Fruit fly (Drosophila melanogaster): ENCODE data around the gene msopa.

msopa gene

DNA sequence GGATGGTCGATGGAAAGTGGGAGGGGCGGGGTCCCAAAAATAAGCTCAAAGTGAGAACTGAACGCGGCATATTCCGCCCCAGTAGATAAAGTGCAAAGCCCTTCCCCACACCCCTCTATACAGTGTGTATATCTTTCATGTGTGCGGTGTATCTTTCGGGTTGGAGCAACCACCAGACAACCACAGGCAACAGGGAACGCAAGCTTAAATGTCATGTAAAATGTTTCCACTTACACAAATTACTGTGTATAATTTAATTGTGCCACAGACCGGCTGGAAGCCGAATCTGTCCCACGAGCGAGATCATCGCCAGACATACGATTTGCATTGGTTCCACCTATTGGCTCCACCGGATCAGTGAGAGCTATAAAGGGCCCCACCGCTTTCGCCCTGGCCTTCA is at the start of gene msopa:
Gene msopa, plus strand, starts transcription at position 301 of the 400 bp plus-strand sequence.
- TF ChIP-seq h (GFP tag; optimal IDR thresholded peaks at IDR 0.05) = no peak
- no peak for TF ChIP-seq Myc (optimal IDR thresholded peaks at IDR 0.05)
- TF ChIP-seq dsf (GFP tag; optimal IDR thresholded peaks at IDR 0.05; ENCODE audit: borderline replicate concordance) = no peak
- no peak for TF ChIP-seq lola (GFP tag; optimal IDR thresholded peaks at IDR 0.05)
- no peak for TF ChIP-seq Hnf4 (GFP tag; optimal IDR thresholded peaks at IDR 0.05)
- TF ChIP-seq dmrt93B (GFP tag; optimal IDR thresholded peaks at IDR 0.05) = no peak
- no peak for TF ChIP-seq tai (GFP tag; optimal IDR thresholded peaks at IDR 0.05)
- no peak for TF ChIP-seq dl (GFP tag; optimal IDR thresholded peaks at IDR 0.05; ENCODE audit: insufficient read depth in 1 of 2, partially characterized antibody in 2 of 2)
- no peak for TF ChIP-seq N (GFP tag; optimal IDR thresholded peaks at IDR 0.05)

DNA sequence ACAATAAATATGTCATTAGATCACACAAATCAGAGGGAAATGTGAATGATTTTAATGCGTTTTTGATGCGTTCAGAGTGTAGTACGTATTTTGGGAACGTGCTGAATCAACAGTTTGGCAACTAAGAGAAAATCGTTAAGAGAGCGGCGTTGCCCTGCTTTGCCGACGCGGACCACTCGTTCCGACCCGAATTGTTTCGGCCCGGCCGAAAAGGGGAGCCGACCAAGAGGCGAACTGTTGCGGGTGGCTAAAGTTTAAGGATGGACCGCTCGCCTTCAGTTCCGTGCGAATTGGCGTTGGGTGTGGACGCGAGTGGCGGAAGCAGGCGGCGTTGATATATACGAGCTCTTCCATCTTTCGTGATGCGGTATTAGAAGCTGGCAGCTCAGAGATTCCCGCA is 47.8 kb upstream of the msopa start, which contains the start of gene Oct-TyrR:
Gene Oct-TyrR, plus strand, starts transcription at position 287 of the 400 bp plus-strand sequence.
- TF ChIP-seq tai (GFP tag; optimal IDR thresholded peaks at IDR 0.05) (no peak), br (GFP tag; optimal IDR thresholded peaks at IDR 0.05) (no peak), Abd-B (GFP tag; optimal IDR thresholded peaks at IDR 0.05) (no peak), CrebA (GFP tag; optimal IDR thresholded peaks at IDR 0.05; ENCODE audit: borderline replicate concordance) (no peak), woc (GFP tag; optimal IDR thresholded peaks at IDR 0.05) (no peak), Hr83 (GFP tag; optimal IDR thresholded peaks at IDR 0.05; ENCODE audit: poor library complexity, severe bottlenecking) (no peak), CG9705 (GFP tag; optimal IDR thresholded peaks at IDR 0.05) (no peak), fru (GFP tag; optimal IDR thresholded peaks at IDR 0.05) (no peak), lola (GFP tag; optimal IDR thresholded peaks at IDR 0.05) (no peak), Mio (GFP tag; optimal IDR thresholded peaks at IDR 0.05) (no peak), h (GFP tag; optimal IDR thresholded peaks at IDR 0.05) (no peak), HLH106 (tag; optimal IDR thresholded peaks at IDR 0.05) (no peak), foxo (GFP tag; optimal IDR thresholded peaks at IDR 0.05) (no peak), dmrt93B (GFP tag; optimal IDR thresholded peaks at IDR 0.05) (no peak), dl (GFP tag; optimal IDR thresholded peaks at IDR 0.05; ENCODE audit: insufficient read depth in 1 of 2, partially characterized antibody in 2 of 2) (no peak), CG32264 (GFP tag; optimal IDR thresholded peaks at IDR 0.05) (no peak), pan (optimal IDR thresholded peaks at IDR 0.05) (no peak), Hnf4 (GFP tag; optimal IDR thresholded peaks at IDR 0.05) (no peak), ey (GFP tag; optimal IDR thresholded peaks at IDR 0.05) (no peak)

DNA sequence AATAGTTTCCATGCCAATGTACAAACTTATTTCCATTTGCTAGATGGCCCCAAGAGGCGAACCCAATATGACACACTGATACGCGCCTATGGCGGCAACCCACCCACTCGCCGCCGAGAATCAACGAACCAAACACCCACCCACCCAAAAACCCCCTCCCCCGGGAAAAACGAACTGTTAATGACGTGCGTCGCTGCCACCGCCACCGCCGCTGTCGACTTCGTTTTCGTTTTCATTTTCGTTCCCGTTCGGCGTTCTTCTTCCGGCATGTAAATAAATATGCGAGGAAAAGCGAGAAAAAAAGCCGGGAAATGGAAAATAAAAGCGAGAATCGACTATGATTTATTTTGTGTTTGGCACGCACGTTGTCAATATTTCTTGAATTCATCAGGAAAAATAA is 31.4 kb upstream of the msopa start:
- TF ChIP-seq dsf (GFP tag; optimal IDR thresholded peaks at IDR 0.05; ENCODE audit: borderline replicate concordance) (no peak), Jra (GFP tag; optimal IDR thresholded peaks at IDR 0.05) (no peak)

DNA sequence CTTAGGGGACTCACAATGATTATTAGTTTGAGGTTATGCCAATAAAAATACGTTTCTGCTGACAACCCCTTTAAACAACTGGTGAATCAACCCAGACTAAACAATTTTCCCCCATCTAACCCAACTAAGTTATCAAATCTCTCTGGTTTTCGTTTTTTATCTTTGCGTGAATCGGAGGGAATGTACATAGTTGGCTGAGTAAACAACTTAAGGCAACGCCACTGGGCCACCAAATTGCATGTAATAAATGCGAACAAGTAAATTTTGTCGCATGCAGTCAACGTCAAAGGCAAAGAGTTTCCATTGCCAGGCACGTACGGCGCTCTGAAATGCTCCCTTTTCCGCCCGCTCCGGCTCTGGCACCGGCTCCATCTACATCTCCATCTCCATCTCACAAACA is 29.2 kb upstream of the msopa start:
- TF ChIP-seq dmrt93B (GFP tag; optimal IDR thresholded peaks at IDR 0.05) = no peak
- no peak for TF ChIP-seq GATAd (GFP tag; optimal IDR thresholded peaks at IDR 0.05)
- no peak for TF ChIP-seq dl (GFP tag; optimal IDR thresholded peaks at IDR 0.05; ENCODE audit: insufficient read depth in 1 of 2, partially characterized antibody in 2 of 2)
- TF ChIP-seq sv (GFP tag; optimal IDR thresholded peaks at IDR 0.05) = no peak
- TF ChIP-seq CrebA (GFP tag; optimal IDR thresholded peaks at IDR 0.05; ENCODE audit: borderline replicate concordance) = no peak
- TF ChIP-seq tai (GFP tag; optimal IDR thresholded peaks at IDR 0.05) = no peak
- no peak for TF ChIP-seq Mio (GFP tag; optimal IDR thresholded peaks at IDR 0.05)
- no peak for TF ChIP-seq Dfd (GFP tag; optimal IDR thresholded peaks at IDR 0.05)

DNA sequence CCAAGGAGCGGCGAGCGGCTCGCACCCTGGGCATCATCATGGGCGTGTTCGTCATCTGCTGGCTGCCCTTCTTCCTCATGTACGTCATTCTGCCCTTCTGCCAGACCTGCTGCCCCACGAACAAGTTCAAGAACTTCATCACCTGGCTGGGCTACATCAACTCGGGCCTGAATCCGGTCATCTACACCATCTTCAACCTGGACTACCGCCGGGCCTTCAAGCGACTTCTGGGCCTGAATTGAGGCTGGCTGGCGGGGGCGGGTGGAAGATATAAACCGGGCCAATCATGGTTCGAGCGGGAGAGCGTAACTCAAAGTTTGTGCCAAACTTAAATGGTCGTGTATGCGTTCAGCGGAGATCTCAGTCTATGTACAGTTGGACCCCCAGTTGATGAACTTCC is 18.7 kb upstream of the msopa start:
- TF ChIP-seq br (GFP tag; optimal IDR thresholded peaks at IDR 0.05) (no peak), Vsx2 (GFP tag; optimal IDR thresholded peaks at IDR 0.05; ENCODE audit: partially characterized antibody) (no peak), OdsH (GFP tag; optimal IDR thresholded peaks at IDR 0.05) (no peak), Hr83 (GFP tag; optimal IDR thresholded peaks at IDR 0.05; ENCODE audit: poor library complexity, severe bottlenecking) (no peak), jim (GFP tag; optimal IDR thresholded peaks at IDR 0.05) (no peak), ey (GFP tag; optimal IDR thresholded peaks at IDR 0.05) (no peak), tai (GFP tag; optimal IDR thresholded peaks at IDR 0.05) (no peak), psq (GFP tag; optimal IDR thresholded peaks at IDR 0.05) (no peak), N (GFP tag; optimal IDR thresholded peaks at IDR 0.05) (no peak), Jra (GFP tag; optimal IDR thresholded peaks at IDR 0.05) (no peak), dsf (GFP tag; optimal IDR thresholded peaks at IDR 0.05; ENCODE audit: borderline replicate concordance) (no peak), woc (GFP tag; optimal IDR thresholded peaks at IDR 0.05) (no peak), brk (GFP tag; optimal IDR thresholded peaks at IDR 0.05) (no peak)
